Worm (Caenorhabditis elegans) whole organism, midembryonic: Measurements from ENCODE around the gene B0294.3.

ENCODE experiments used
- T22C8.4 ChIP-seq: fragments of 200-800 bp; sonication (Bioruptor generic); IDR thresholded peaks from 2 replicates; pipeline ENCODE4 v1.3.6; 2022; ENCODE audit warnings: missing genetic modification characterization, missing compliant biosample characterization
- flt-1 ChIP-seq: fragments of 200-800 bp; sonication (Bioruptor generic); IDR thresholded peaks from 2 replicates; pipeline ENCODE4 v1.3.6; 2022; ENCODE audit warnings: missing genetic modification characterization, missing compliant biosample characterization
- klf-2 ChIP-seq: fragments of 200-800 bp; sonication (Bioruptor generic); conservative IDR thresholded peaks from 2 replicates; pipeline ENCODE4 v1.3.6; 2022; ENCODE audit warnings: missing genetic modification reagents, missing genetic modification characterization, missing compliant biosample characterization
- med-1 ChIP-seq: sonication (generic microtip); optimal IDR thresholded peaks from 2 replicates; lab custom pipeline; 2017; ENCODE audit warnings: missing genetic modification characterization, mild to moderate bottlenecking, missing compliant biosample characterization, antibody characterized with exemption, missing genetic modification reagents; ENCODE audit not compliant: insufficient read depth
- ref-1 ChIP-seq: fragments of 200-800 bp; sonication (Bioruptor generic); conservative IDR thresholded peaks from 2 replicates; pipeline ENCODE4 v1.3.6; 2022; ENCODE audit warnings: missing genetic modification reagents, missing genetic modification characterization, missing compliant biosample characterization
- tab-1 ChIP-seq: fragments of 200-800 bp; sonication (Bioruptor generic); IDR thresholded peaks from 2 replicates; pipeline ENCODE4 v1.3.6; 2022; ENCODE audit warnings: missing genetic modification characterization, missing compliant biosample characterization

ce11 chrX:1864946-1865345 is 27.0 kb upstream of the B0294.3 start, which contains the start of gene tbx-41:
- TF ChIP-seq tab-1 (GFP tag; lab: Robert Waterston, UW): no peak
- TF ChIP-seq T22C8.4 (GFP tag; lab: Robert Waterston, UW): no peak
- no peak for TF ChIP-seq med-1 (GFP tag; lab: Kevin White, UChicago)
- TF ChIP-seq klf-2 (GFP tag; lab: Robert Waterston, UW): no peak
- TF ChIP-seq flt-1: no peak
- TF ChIP-seq ref-1 (GFP tag; lab: Robert Waterston, UW): no peak
